Worm (Caenorhabditis elegans): ENCODE measurements around the gene smg-6.

smg-6 gene

DNA sequence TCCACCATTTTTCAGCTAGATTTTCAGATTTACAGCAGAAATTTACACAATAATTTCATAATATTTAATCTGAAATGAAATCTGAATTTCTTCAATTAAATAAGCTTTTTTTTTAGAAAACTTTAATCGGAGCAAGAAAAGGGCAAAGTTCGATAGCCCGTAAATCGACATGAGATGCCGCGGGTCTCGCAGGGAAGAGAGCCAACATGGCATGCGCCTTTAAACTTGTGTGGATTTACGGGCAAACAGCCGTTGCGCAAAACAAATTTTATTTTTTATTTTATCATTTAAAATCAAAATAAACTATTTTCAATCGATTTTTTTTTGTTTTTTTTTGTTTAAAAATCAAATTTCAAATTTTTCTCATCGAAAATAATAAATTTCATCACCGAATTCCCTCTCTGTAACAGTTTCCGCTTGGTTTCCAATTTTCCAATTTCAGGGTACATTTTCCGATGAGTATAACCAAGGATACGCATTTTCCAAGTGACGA, 55.0 kb downstream of the smg-6 start, which contains the start of the genes Y54F10AM.15, rbc-2 and ndua-8 (continued):
- TF ChIP-seq ztf-22 (GFP tag; optimal IDR thresholded peaks at IDR 0.05) (no peak), F39B2.1 (GFP tag; IDR thresholded peaks at IDR 0.05) (no peak), egl-44 (GFP tag; IDR thresholded peaks at IDR 0.05) (no peak), B0336.3 (GFP tag; IDR thresholded peaks at IDR 0.05) (peak; percentile 80), F10E7.11 (tag; optimal IDR thresholded peaks at IDR 0.05) (no peak), ceh-91 (GFP tag; IDR thresholded peaks at IDR 0.05) (peak; percentile 81), repo-1 (tag; optimal IDR thresholded peaks at IDR 0.05) (peak; percentile 3), F57C9.4 (tag; optimal IDR thresholded peaks at IDR 0.05) (no peak), tbp1 (GFP tag; optimal IDR thresholded peaks at IDR 0.05) (peak; percentile 69), Y67H2A.10 (GFP tag; conservative IDR thresholded peaks at IDR 0.05) (peak; percentile 44; the same call in 1 of the 2 replicates), madf-10 (tag; optimal IDR thresholded peaks at IDR 0.05) (peak; percentile 50), snpc-4 (GFP tag; optimal IDR thresholded peaks at IDR 0.05) (peak; percentile 4), snpc-4 (tag; optimal IDR thresholded peaks at IDR 0.05) (peak in 3 of 4 experiments; percentile 52 to 70 (median 60)), die-1 (tag; optimal IDR thresholded peaks at IDR 0.05) (peak; percentile 10), madf-3 (GFP tag; IDR thresholded peaks at IDR 0.05) (no peak), lsl-1 (GFP tag; optimal IDR thresholded peaks at IDR 0.05) (peak; percentile 80), D2030.7 (GFP tag; IDR thresholded peaks at IDR 0.05) (peak; percentile 82), atf-7 (tag; optimal IDR thresholded peaks at IDR 0.05) (no peak), unc-62 (GFP tag; optimal IDR thresholded peaks at IDR 0.05) (peak; percentile 7), hlh-26 (GFP tag; conservative IDR thresholded peaks at IDR 0.05) (no peak), lin-26 (GFP tag; IDR thresholded peaks at IDR 0.05) (no peak), mxl-1 (tag; optimal IDR thresholded peaks at IDR 0.05) (no peak), him-1 (tag; optimal IDR thresholded peaks at IDR 0.05) (no peak), mes-4 (tag; optimal IDR thresholded peaks at IDR 0.05) (no peak), snpc-3.4 (tag; optimal IDR thresholded peaks at IDR 0.05) (peak; percentile 61), ZK185.1 (tag; optimal IDR thresholded peaks at IDR 0.05; ENCODE audit: poor library complexity, severe bottlenecking) (peak; percentile 86), nhr-179 (tag; optimal IDR thresholded peaks at IDR 0.05) (no peak), F49E8.2 (tag; optimal IDR thresholded peaks at IDR 0.05; ENCODE audit: insufficient read depth) (no peak), somi-1 (GFP tag; optimal IDR thresholded peaks at IDR 0.05) (no peak), fkh-3 (tag; optimal IDR thresholded peaks at IDR 0.05) (no peak), B0035.1 (tag; optimal IDR thresholded peaks at IDR 0.05) (no peak), lir-1 (GFP tag; conservative IDR thresholded peaks at IDR 0.05) (0 out of 2 replicates have a peak, but pooled peaks have one; percentile 33), pha-4 (tag; optimal IDR thresholded peaks at IDR 0.05) (no peak), snpc-1.3 (tag; optimal IDR thresholded peaks at IDR 0.05; ENCODE audit: insufficient read depth) (peak; percentile 76), attf-5 (GFP tag; optimal IDR thresholded peaks at IDR 0.05) (peak; percentile 96), zim-3 (tag; optimal IDR thresholded peaks at IDR 0.05) (no peak), dox-1 (GFP tag; IDR thresholded peaks at IDR 0.05) (no peak), lin-35 (GFP tag; optimal IDR thresholded peaks at IDR 0.05) (peak in 2 of 3 experiments; percentile 34 to 91), ztf-6 (GFP tag; IDR thresholded peaks at IDR 0.05) (no peak), nfyb-1 (GFP tag; IDR thresholded peaks at IDR 0.05) (peak; percentile 82), mel-28 (tag; optimal IDR thresholded peaks at IDR 0.05; ENCODE audit: borderline replicate concordance) (no peak), let-607 (tag; optimal IDR thresholded peaks at IDR 0.05) (peak in 1 of 2 experiments; percentile 72), C17E4.6 (GFP tag; IDR thresholded peaks at IDR 0.05) (0 out of 2 replicates have a peak, but pooled peaks have one; percentile 40), Y53G8AR.9 (GFP tag; conservative IDR thresholded peaks at IDR 0.05) (no peak; the same call in 1 of the 2 replicates), aptf-2 (GFP tag; conservative IDR thresholded peaks at IDR 0.05) (no peak), ztf-18 (tag; optimal IDR thresholded peaks at IDR 0.05) (peak; percentile 64), F23B12.7 (tag; optimal IDR thresholded peaks at IDR 0.05; ENCODE audit: insufficient read depth) (peak; percentile 94)

All from whole organism, young adult.